Fruit fly (Drosophila melanogaster) whole organism, embryonic: ENCODE data around the gene Mo25.
A peak's percentile ranks its signal among the peaks of the same experiment; 100 is the strongest.

Source experiments
- Abd-B ChIP-seq: fragments of 200-800 bp; sonication (Bioruptor generic); optimal IDR thresholded peaks from 2 replicates; lab custom pipeline; 2018; ENCODE audit warnings: missing biosample characterization, mild to moderate bottlenecking, missing genetic modification characterization, moderate library complexity
- Aef1 ChIP-seq: fragments of 200-800 bp; sonication (Bioruptor generic); IDR thresholded peaks from 3 replicates; pipeline ENCODE4 v1.3.6; 2022; ENCODE audit warnings: missing biosample characterization, missing genetic modification characterization
- Atf3 ChIP-seq: fragments of 200-800 bp; sonication (Bioruptor generic); optimal IDR thresholded peaks from 3 replicates; lab custom pipeline; 2016; ENCODE audit warnings: missing biosample characterization, missing genetic modification characterization
- B-H1 ChIP-seq: fragments of 200-800 bp; sonication (Bioruptor generic); IDR thresholded peaks from 3 replicates; pipeline ENCODE4 v1.3.6; 2022; ENCODE audit warnings: missing biosample characterization, missing genetic modification characterization
- CG12769 ChIP-seq: fragments of 200-800 bp; sonication (Bioruptor generic); optimal IDR thresholded peaks from 2 replicates; lab custom pipeline; 2019; ENCODE audit warnings: missing biosample characterization, mild to moderate bottlenecking, missing genetic modification characterization, moderate library complexity
- CG15514 ChIP-seq: fragments of 200-800 bp; sonication (Bioruptor generic); optimal IDR thresholded peaks from 3 replicates; lab custom pipeline; 2017; ENCODE audit warnings: missing biosample characterization, missing genetic modification characterization, mild to moderate bottlenecking, moderate library complexity, missing genetic modification reagents
- CG15696 ChIP-seq: fragments of 200-800 bp; sonication (Bioruptor generic); optimal IDR thresholded peaks from 2 replicates; lab custom pipeline; 2019; ENCODE audit warnings: missing biosample characterization, mild to moderate bottlenecking, missing genetic modification characterization, moderate library complexity
- CG17359 ChIP-seq: fragments of 200-800 bp; sonication (Bioruptor generic); optimal IDR thresholded peaks from 3 replicates; lab custom pipeline; 2018; ENCODE audit warnings: missing biosample characterization, mild to moderate bottlenecking, missing genetic modification characterization, moderate library complexity
- CG2712 ChIP-seq: fragments of 200-800 bp; optimal IDR thresholded peaks from 3 replicates; lab custom pipeline; 2019; ENCODE audit warnings: missing biosample characterization, mild to moderate bottlenecking, missing genetic modification characterization, moderate library complexity
- CG30431 ChIP-seq: fragments of 200-800 bp; sonication (Bioruptor generic); optimal IDR thresholded peaks from 2 replicates; lab custom pipeline; 2017; ENCODE audit warnings: missing biosample characterization, missing genetic modification characterization
- CG3995 ChIP-seq: fragments of 200-800 bp; sonication (Bioruptor generic); optimal IDR thresholded peaks from 3 replicates; lab custom pipeline; 2016; ENCODE audit warnings: missing biosample characterization, missing genetic modification characterization
- CG4820 ChIP-seq: fragments of 200-800 bp; sonication (Bioruptor generic); optimal IDR thresholded peaks from 3 replicates; lab custom pipeline; 2016; ENCODE audit warnings: missing biosample characterization, missing genetic modification characterization
- CG6175 ChIP-seq: fragments of 200-800 bp; sonication (Bioruptor generic); IDR thresholded peaks from 3 replicates; pipeline ENCODE4 v1.3.6; 2022; ENCODE audit warnings: missing biosample characterization, missing genetic modification characterization
- CG6813 ChIP-seq: fragments of 200-800 bp; sonication (Bioruptor generic); optimal IDR thresholded peaks from 2 replicates; lab custom pipeline; 2017; ENCODE audit warnings: missing biosample characterization, missing genetic modification characterization, mild to moderate bottlenecking, moderate library complexity, missing genetic modification reagents
- CG7357 ChIP-seq: fragments of 200-800 bp; sonication (Bioruptor generic); IDR thresholded peaks from 3 replicates; pipeline ENCODE4 v1.3.6; 2022; ENCODE audit warnings: missing biosample characterization, missing genetic modification characterization
- CG9932 ChIP-seq: fragments of 200-800 bp; sonication (Bioruptor generic); IDR thresholded peaks from 2 replicates; pipeline ENCODE4 v1.3.6; 2022; ENCODE audit warnings: missing biosample characterization, missing genetic modification characterization
- D19A ChIP-seq: fragments of 200-800 bp; optimal IDR thresholded peaks from 3 replicates; lab custom pipeline; 2019; ENCODE audit warnings: missing biosample characterization, mild to moderate bottlenecking, missing genetic modification characterization, moderate library complexity
- Dek ChIP-seq: fragments of 200-800 bp; sonication (Bioruptor generic); optimal IDR thresholded peaks from 3 replicates; lab custom pipeline; 2019; ENCODE audit warnings: missing biosample characterization, mild to moderate bottlenecking, missing genetic modification characterization, moderate library complexity
- Dip2 ChIP-seq: fragments of 200-800 bp; sonication (Bioruptor generic); IDR thresholded peaks from 2 replicates; pipeline ENCODE4 v1.3.6; 2022; ENCODE audit warnings: missing biosample characterization, missing genetic modification characterization
- HHEX ChIP-seq: fragments of 200-800 bp; sonication (Bioruptor generic); optimal IDR thresholded peaks from 3 replicates; lab custom pipeline; 2017; ENCODE audit warnings: missing biosample characterization, mild to moderate bottlenecking, missing genetic modification characterization, missing genetic modification reagents
- Hmr ChIP-seq: fragments of 200-800 bp; sonication (Bioruptor generic); optimal IDR thresholded peaks from 3 replicates; lab custom pipeline; 2017; ENCODE audit warnings: mild to moderate bottlenecking, missing biosample characterization, missing genetic modification reagents, missing genetic modification characterization
- Lpt ChIP-seq: fragments of >200 bp; optimal IDR thresholded peaks from 2 replicates; lab custom pipeline; 2018; ENCODE audit warnings: missing biosample characterization, missing genetic modification characterization
- Mad ChIP-seq: fragments of 200-800 bp; sonication (Bioruptor generic); optimal IDR thresholded peaks from 2 replicates; lab custom pipeline; 2016; ENCODE audit warnings: missing biosample characterization, missing genetic modification characterization
- Max ChIP-seq: fragments of 200-800 bp; sonication (Bioruptor generic); optimal IDR thresholded peaks from 2 replicates; lab custom pipeline; 2016; ENCODE audit warnings: missing biosample characterization, mild to moderate bottlenecking, missing genetic modification characterization
- NC2β ChIP-seq: fragments of 200-800 bp; sonication (Bioruptor generic); optimal IDR thresholded peaks from 2 replicates; lab custom pipeline; 2016; ENCODE audit warnings: missing biosample characterization, missing genetic modification characterization
- Nf-YA ChIP-seq: fragments of 200-800 bp; sonication (Bioruptor generic); IDR thresholded peaks from 2 replicates; pipeline ENCODE4 v1.3.6; 2022; ENCODE audit warnings: missing biosample characterization, missing genetic modification characterization
- Optix ChIP-seq: fragments of 200-800 bp; sonication (Bioruptor generic); IDR thresholded peaks from 3 replicates; pipeline ENCODE4 v1.3.6; 2022; ENCODE audit warnings: missing biosample characterization, missing genetic modification characterization
- PHDP ChIP-seq: fragments of 200-800 bp; sonication (Bioruptor generic); optimal IDR thresholded peaks from 3 replicates; lab custom pipeline; 2018; ENCODE audit warnings: missing biosample characterization, mild to moderate bottlenecking, missing genetic modification characterization, moderate library complexity
- Taf1 ChIP-seq: fragments of 200-800 bp; sonication (Bioruptor generic); IDR thresholded peaks from 2 replicates; pipeline ENCODE4 v1.3.6; 2022; ENCODE audit warnings: missing biosample characterization, missing genetic modification characterization
- amos ChIP-seq: fragments of 200-800 bp; sonication (Bioruptor generic); IDR thresholded peaks from 2 replicates; pipeline ENCODE4 v1.3.6; 2022; ENCODE audit warnings: missing biosample characterization, missing genetic modification characterization; ENCODE audit not compliant: partially characterized antibody
- chif ChIP-seq, 2 experiments: fragments of 200-800 bp; sonication (Bioruptor generic); optimal IDR thresholded peaks; 3 replicates each; lab custom pipeline; 2016; ENCODE audit warnings: missing biosample characterization in 2 of 2, missing genetic modification characterization in 2 of 2
- chm ChIP-seq: fragments of 200-800 bp; sonication (Bioruptor generic); IDR thresholded peaks from 2 replicates; pipeline ENCODE4 v1.3.6; 2022; ENCODE audit warnings: missing biosample characterization, missing genetic modification characterization
- ci ChIP-seq: fragments of 200-800 bp; sonication (Bioruptor generic); IDR thresholded peaks from 3 replicates; pipeline ENCODE4 v1.3.6; 2022; ENCODE audit warnings: missing biosample characterization, missing genetic modification characterization
- crp ChIP-seq, 2 experiments: fragments of 200-800 bp; sonication (Bioruptor generic); optimal IDR thresholded peaks; 2 replicates in 1 of 2; 3 replicates in 1 of 2; lab custom pipeline; 2017; ENCODE audit warnings: missing biosample characterization in 2 of 2, missing genetic modification characterization in 2 of 2, mild to moderate bottlenecking in 1 of 2, moderate library complexity in 1 of 2
- gsb-n ChIP-seq: fragments of 200-800 bp; sonication (Bioruptor generic); optimal IDR thresholded peaks from 3 replicates; lab custom pipeline; 2018; ENCODE audit warnings: missing biosample characterization, mild to moderate bottlenecking, missing genetic modification characterization
- hbn ChIP-seq: fragments of 200-800 bp; sonication (Bioruptor generic); IDR thresholded peaks from 2 replicates; pipeline ENCODE4 v1.3.6; 2022; ENCODE audit warnings: missing biosample characterization, missing genetic modification characterization; ENCODE audit not compliant: partially characterized antibody
- kay ChIP-seq: fragments of 200-800 bp; sonication (Bioruptor generic); optimal IDR thresholded peaks from 2 replicates; lab custom pipeline; 2016; ENCODE audit warnings: missing biosample characterization, missing genetic modification characterization
- lola ChIP-seq, 3 experiments: fragments of >200 bp in 2 of 3; fragments of 200-800 bp in 1 of 3; sonication (Bioruptor generic) in 1 of 3; optimal IDR thresholded peaks; 2 replicates each; lab custom pipeline; 2017 to 2019; ENCODE audit warnings: missing biosample characterization in 3 of 3, missing genetic modification characterization in 3 of 3, mild to moderate bottlenecking in 1 of 3, moderate library complexity in 1 of 3
- mirr ChIP-seq: fragments of 200-800 bp; sonication (Bioruptor generic); optimal IDR thresholded peaks from 3 replicates; lab custom pipeline; 2018; ENCODE audit warnings: missing biosample characterization, mild to moderate bottlenecking, missing genetic modification characterization
- nerfin-2 ChIP-seq: fragments of 200-800 bp; sonication (Bioruptor generic); IDR thresholded peaks from 2 replicates; pipeline ENCODE4 v1.3.6; 2022; ENCODE audit warnings: missing biosample characterization, missing genetic modification characterization; ENCODE audit not compliant: partially characterized antibody
- phol ChIP-seq: fragments of 200-800 bp; sonication (Bioruptor generic); optimal IDR thresholded peaks from 3 replicates; lab custom pipeline; 2018; ENCODE audit warnings: missing biosample characterization, mild to moderate bottlenecking, missing genetic modification characterization, moderate library complexity
- pita ChIP-seq: fragments of 200-800 bp; sonication (Bioruptor generic); optimal IDR thresholded peaks from 2 replicates; lab custom pipeline; 2017; ENCODE audit warnings: missing biosample characterization, mild to moderate bottlenecking, missing genetic modification characterization
- pzg ChIP-seq: fragments of 200-800 bp; sonication (Bioruptor generic); optimal IDR thresholded peaks from 3 replicates; lab custom pipeline; 2018; ENCODE audit warnings: missing biosample characterization, mild to moderate bottlenecking, missing genetic modification characterization, moderate library complexity
- sd ChIP-seq: fragments of 200-800 bp; sonication (Bioruptor generic); optimal IDR thresholded peaks from 3 replicates; lab custom pipeline; 2018; ENCODE audit warnings: missing biosample characterization, mild to moderate bottlenecking, missing genetic modification characterization, moderate library complexity
- seq ChIP-seq: fragments of 200-800 bp; sonication (Bioruptor generic); IDR thresholded peaks from 2 replicates; pipeline ENCODE4 v1.3.6; 2022; ENCODE audit warnings: missing biosample characterization, missing genetic modification characterization
- so ChIP-seq: fragments of 200-800 bp; sonication (Bioruptor generic); IDR thresholded peaks from 3 replicates; pipeline ENCODE4 v1.3.6; 2022; ENCODE audit warnings: missing biosample characterization, missing genetic modification characterization
- stc ChIP-seq: fragments of 200-800 bp; sonication (Bioruptor generic); IDR thresholded peaks from 2 replicates; pipeline ENCODE4 v1.3.6; 2022; ENCODE audit warnings: missing biosample characterization, missing genetic modification characterization
- stwl ChIP-seq: fragments of 200-800 bp; sonication (Bioruptor generic); optimal IDR thresholded peaks from 3 replicates; lab custom pipeline; 2018; ENCODE audit warnings: missing biosample characterization, mild to moderate bottlenecking, missing genetic modification characterization, moderate library complexity
- wek ChIP-seq: fragments of 200-800 bp; sonication (Bioruptor generic); optimal IDR thresholded peaks from 3 replicates; lab custom pipeline; 2018; ENCODE audit warnings: missing biosample characterization, mild to moderate bottlenecking, missing genetic modification characterization, moderate library complexity
- wor ChIP-seq: fragments of 200-800 bp; sonication (Bioruptor generic); IDR thresholded peaks from 2 replicates; pipeline ENCODE4 v1.3.6; 2022; ENCODE audit warnings: missing biosample characterization, missing genetic modification characterization
- zfh2 ChIP-seq: fragments of 200-800 bp; sonication (Bioruptor generic); optimal IDR thresholded peaks from 2 replicates; lab custom pipeline; 2016; ENCODE audit warnings: missing biosample characterization, missing genetic modification characterization

The Mo25 gene

dm6 chr3L:16572208-16572607 is 43.1 kb downstream of the Mo25 start (continued):
- TF ChIP-seq gsb-n (no peak), Hmr (GFP tag; lab: Kevin White, UChicago) (no peak), wek (no peak), Mad (GFP tag; lab: Kevin White, UChicago) (no peak), hbn (GFP tag; lab: Robert Waterston, UW) (no peak), CG4820 (no peak), D19A (tag; lab: Kevin White, UChicago) (no peak), phol (tag; lab: Kevin White, UChicago) (no peak), stwl (peak; percentile 15), ci (peak; percentile 71; the same call in 2 of the 3 replicates), B-H1 (GFP tag; lab: Robert Waterston, UW) (no peak), wor (GFP tag; lab: Robert Waterston, UW) (no peak), lola (GFP tag; optimal IDR thresholded peaks at IDR 0.05; lab: Kevin White, UChicago) (no peak), chif (GFP tag; optimal IDR thresholded peaks at IDR 0.05; lab: Kevin White, UChicago) (no peak), stc (GFP tag; lab: Robert Waterston, UW) (peak; percentile 34; the same call in 1 of the 2 replicates), CG30431 (no peak), CG6813 (no peak), chm (GFP tag; lab: Robert Waterston, UW) (peak; percentile 79; the same call in 1 of the 2 replicates), Lpt (GFP tag; lab: Kevin White, UChicago) (no peak), crp (GFP tag; optimal IDR thresholded peaks at IDR 0.05; lab: Kevin White, UChicago) (no peak), amos (GFP tag; lab: Robert Waterston, UW) (no peak; the same call in 1 of the 2 replicates), Atf3 (GFP tag; lab: Kevin White, UChicago) (no peak), Abd-B (GFP tag; lab: Kevin White, UChicago) (no peak), CG9932 (GFP tag; lab: Robert Waterston, UW) (no peak), Dip2 (GFP tag; lab: Robert Waterston, UW) (no peak), HHEX (GFP tag; lab: Kevin White, UChicago) (peak; percentile 17), CG2712 (no peak), CG15514 (no peak), Nf-YA (GFP tag; lab: Robert Waterston, UW) (no peak), CG3995 (GFP tag; lab: Kevin White, UChicago) (no peak), PHDP (no peak), pita (GFP tag; lab: Kevin White, UChicago) (no peak), zfh2 (GFP tag; lab: Kevin White, UChicago) (no peak), seq (no peak), Dek (tag; lab: Kevin White, UChicago) (no peak), Aef1 (GFP tag; lab: Robert Waterston, UW) (no peak), Max (GFP tag; lab: Kevin White, UChicago) (no peak), mirr (GFP tag; lab: Kevin White, UChicago) (peak; percentile 9), sd (tag; lab: Kevin White, UChicago) (peak; percentile 26), NC2β (GFP tag; lab: Kevin White, UChicago) (no peak), Taf1 (no peak), kay (no peak), nerfin-2 (GFP tag; lab: Robert Waterston, UW) (no peak), so (GFP tag; lab: Robert Waterston, UW) (peak; percentile 52; the same call in 2 of the 3 replicates), CG7357 (GFP tag; lab: Robert Waterston, UW) (no peak), CG15696 (tag; lab: Kevin White, UChicago) (no peak), CG17359 (peak; percentile 17), CG12769 (tag; lab: Kevin White, UChicago) (peak; percentile 17), Optix (no peak), CG6175 (no peak), pzg (GFP tag; lab: Kevin White, UChicago) (no peak)
